Worm (Caenorhabditis elegans) whole organism, early embryonic: Measurements from ENCODE around the gene hil-2.

Experiments
- F13C5.2 ChIP-seq: sonication (generic microtip); optimal IDR thresholded peaks from 2 replicates; lab custom pipeline; 2017; ENCODE audit warnings: mild to moderate bottlenecking, missing genetic modification characterization, inconsistent platforms, missing compliant biosample characterization
- ama-1 ChIP-seq: fragments of 150-350 bp; optimal IDR thresholded peaks from 2 replicates; lab custom pipeline; 2014
- ceh-36 ChIP-seq: sonication (generic microtip); optimal IDR thresholded peaks from 2 replicates; lab custom pipeline; 2016; ENCODE audit warnings: missing genetic modification characterization, inconsistent platforms, missing compliant biosample characterization

DNA sequence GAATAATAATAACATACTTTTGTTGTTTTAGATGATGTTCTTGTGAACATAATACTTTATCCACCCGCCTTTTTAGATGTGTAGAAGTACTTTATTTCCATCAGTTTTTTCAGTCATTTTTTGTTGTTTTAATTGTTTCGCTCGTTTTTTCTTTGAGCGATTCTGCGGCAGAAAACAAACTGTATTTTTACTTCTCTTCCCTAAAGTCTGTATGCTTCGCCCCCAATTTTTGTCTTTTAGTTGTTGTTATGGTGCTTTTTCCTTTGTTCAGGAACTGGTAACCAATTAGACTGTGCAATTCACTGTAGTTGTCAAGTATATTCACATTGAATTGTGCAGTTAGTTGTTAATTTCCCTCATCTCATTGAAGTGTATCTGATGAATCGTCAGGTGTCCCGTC is 31.7 kb downstream of the hil-2 start:
- TF ChIP-seq F13C5.2 (tag; lab: Kevin White, UChicago) = no peak
- TF ChIP-seq ceh-36 (tag; lab: Kevin White, UChicago) = no peak
- no peak for TF ChIP-seq ama-1
